Fruit fly (Drosophila melanogaster) whole organism, prepupa: ENCODE results near the gene CG31224.
A peak's percentile ranks its signal among the peaks of the same experiment; 100 is the strongest.

Experiments
- CG10631 ChIP-seq: fragments of 200-800 bp; sonication (Bioruptor generic); optimal IDR thresholded peaks from 2 replicates; lab custom pipeline; 2016; ENCODE audit warnings: missing biosample characterization, missing genetic modification characterization
- CG10669 ChIP-seq: fragments of 200-800 bp; sonication (Bioruptor generic); optimal IDR thresholded peaks from 3 replicates; lab custom pipeline; 2018; ENCODE audit warnings: missing biosample characterization, mild to moderate bottlenecking, missing genetic modification characterization, moderate library complexity
- CG11762 ChIP-seq: fragments of 200-800 bp; sonication (Bioruptor generic); optimal IDR thresholded peaks from 3 replicates; lab custom pipeline; 2016; ENCODE audit warnings: missing biosample characterization, missing genetic modification characterization; ENCODE audit not compliant: insufficient read depth
- CG11902 ChIP-seq: fragments of 200-800 bp; sonication (Bioruptor generic); optimal IDR thresholded peaks from 3 replicates; lab custom pipeline; 2016; ENCODE audit warnings: missing biosample characterization, missing genetic modification characterization
- CG15336 ChIP-seq: fragments of 200-800 bp; sonication (Bioruptor generic); IDR thresholded peaks from 2 replicates; pipeline ENCODE4 v1.3.6; 2022; ENCODE audit warnings: missing biosample characterization, missing genetic modification characterization
- CG1621 ChIP-seq: fragments of 200-800 bp; sonication (Bioruptor generic); optimal IDR thresholded peaks from 3 replicates; lab custom pipeline; 2018; ENCODE audit warnings: missing biosample characterization, mild to moderate bottlenecking, missing genetic modification characterization
- CG16779 ChIP-seq: fragments of 200-800 bp; sonication (Bioruptor generic); optimal IDR thresholded peaks from 3 replicates; lab custom pipeline; 2017; ENCODE audit warnings: missing biosample characterization, mild to moderate bottlenecking, missing genetic modification characterization
- CG3032 ChIP-seq: fragments of 200-800 bp; optimal IDR thresholded peaks from 2 replicates; lab custom pipeline; 2019; ENCODE audit warnings: missing biosample characterization, mild to moderate bottlenecking, missing genetic modification characterization, moderate library complexity
- CG31627 ChIP-seq: fragments of 200-800 bp; sonication (Bioruptor generic); optimal IDR thresholded peaks from 3 replicates; lab custom pipeline; 2016; ENCODE audit warnings: missing biosample characterization, missing genetic modification characterization
- CG34406 ChIP-seq: fragments of 200-800 bp; sonication (Bioruptor generic); optimal IDR thresholded peaks from 3 replicates; lab custom pipeline; 2016; ENCODE audit warnings: missing biosample characterization, missing genetic modification characterization
- CG3919 ChIP-seq: fragments of 200-800 bp; sonication (Bioruptor generic); optimal IDR thresholded peaks from 3 replicates; lab custom pipeline; 2016; ENCODE audit warnings: missing biosample characterization, missing genetic modification characterization
- CG4318 ChIP-seq: fragments of 200-800 bp; sonication (Bioruptor generic); optimal IDR thresholded peaks from 3 replicates; lab custom pipeline; 2017; ENCODE audit warnings: missing biosample characterization, mild to moderate bottlenecking, missing genetic modification characterization
- CG6163 ChIP-seq: fragments of 200-800 bp; sonication (Bioruptor generic); IDR thresholded peaks from 3 replicates; pipeline ENCODE4 v1.3.6; 2022; ENCODE audit warnings: missing biosample characterization, missing genetic modification characterization
- CG6276 ChIP-seq: fragments of 200-800 bp; sonication (Bioruptor generic); optimal IDR thresholded peaks from 2 replicates; lab custom pipeline; 2017; ENCODE audit warnings: missing biosample characterization, mild to moderate bottlenecking, missing genetic modification characterization
- CG6792 ChIP-seq: fragments of 200-800 bp; sonication (Bioruptor generic); optimal IDR thresholded peaks from 3 replicates; lab custom pipeline; 2016; ENCODE audit warnings: missing biosample characterization, missing genetic modification characterization
- CG6808 ChIP-seq: fragments of 200-800 bp; sonication (Bioruptor generic); optimal IDR thresholded peaks from 3 replicates; lab custom pipeline; 2017; ENCODE audit warnings: missing biosample characterization, missing genetic modification characterization, mild to moderate bottlenecking, moderate library complexity, missing genetic modification reagents
- CG6854 ChIP-seq: fragments of 200-800 bp; sonication (Bioruptor generic); optimal IDR thresholded peaks from 2 replicates; lab custom pipeline; 2017; ENCODE audit warnings: missing biosample characterization, mild to moderate bottlenecking, missing genetic modification characterization
- CG8319 ChIP-seq: fragments of 200-800 bp; sonication (Bioruptor generic); optimal IDR thresholded peaks from 3 replicates; lab custom pipeline; 2016; ENCODE audit warnings: missing biosample characterization, missing genetic modification characterization
- CG8632 ChIP-seq: fragments of 200-800 bp; sonication (Bioruptor generic); optimal IDR thresholded peaks from 3 replicates; lab custom pipeline; 2016; ENCODE audit warnings: missing biosample characterization, missing genetic modification characterization
- CG9139 ChIP-seq: fragments of 200-800 bp; sonication (Bioruptor generic); optimal IDR thresholded peaks from 3 replicates; lab custom pipeline; 2017; ENCODE audit warnings: missing biosample characterization, mild to moderate bottlenecking, missing genetic modification characterization
- Eip75B ChIP-seq: fragments of 200-800 bp; sonication (Bioruptor generic); optimal IDR thresholded peaks from 3 replicates; lab custom pipeline; 2016; ENCODE audit warnings: missing biosample characterization, missing genetic modification characterization
- Eip78C ChIP-seq: fragments of 200-800 bp; sonication (Bioruptor generic); peaks from one replicate; lab custom pipeline; 2016; ENCODE audit warnings: missing biosample characterization, missing genetic modification characterization
- Ets21C ChIP-seq: fragments of 200-800 bp; sonication (Bioruptor generic); optimal IDR thresholded peaks from 3 replicates; lab custom pipeline; 2016; ENCODE audit warnings: missing biosample characterization, missing genetic modification characterization
- Ets96B ChIP-seq: fragments of 200-800 bp; optimal IDR thresholded peaks from 2 replicates; lab custom pipeline; 2019; ENCODE audit warnings: missing biosample characterization, mild to moderate bottlenecking, missing genetic modification characterization, moderate library complexity
- Gug ChIP-seq: fragments of 200-800 bp; sonication (Bioruptor generic); IDR thresholded peaks from 2 replicates; pipeline ENCODE4 v1.3.6; 2022; ENCODE audit warnings: missing biosample characterization, missing genetic modification characterization
- Hr38 ChIP-seq: sonication (Bioruptor generic); optimal IDR thresholded peaks from 2 replicates; lab custom pipeline; 2016; ENCODE audit warnings: missing biosample characterization, missing genetic modification characterization
- Hr39 ChIP-seq: fragments of 200-800 bp; sonication (Bioruptor generic); optimal IDR thresholded peaks from 2 replicates; lab custom pipeline; 2016; ENCODE audit warnings: missing biosample characterization, missing genetic modification characterization
- Hr4 ChIP-seq: fragments of 200-800 bp; sonication (Bioruptor generic); optimal IDR thresholded peaks from 3 replicates; lab custom pipeline; 2016; ENCODE audit warnings: missing biosample characterization, missing genetic modification characterization
- Met ChIP-seq: fragments of 200-800 bp; sonication (Bioruptor generic); optimal IDR thresholded peaks from 3 replicates; lab custom pipeline; 2016; ENCODE audit warnings: missing biosample characterization, missing genetic modification characterization
- OdsH ChIP-seq: fragments of 200-800 bp; sonication (Bioruptor generic); optimal IDR thresholded peaks from 3 replicates; lab custom pipeline; 2016; ENCODE audit warnings: missing biosample characterization, missing genetic modification characterization
- Sox102F ChIP-seq: fragments of 200-800 bp; sonication (Bioruptor generic); optimal IDR thresholded peaks from 2 replicates; lab custom pipeline; 2016; ENCODE audit warnings: missing biosample characterization, mild to moderate bottlenecking, missing genetic modification characterization
- Sox14 ChIP-seq: fragments of 200-800 bp; sonication (Bioruptor generic); optimal IDR thresholded peaks from 3 replicates; lab custom pipeline; 2016; ENCODE audit warnings: missing biosample characterization, missing genetic modification characterization
- Sox15 ChIP-seq: fragments of 200-800 bp; sonication (Bioruptor generic); optimal IDR thresholded peaks from 3 replicates; lab custom pipeline; 2016; ENCODE audit warnings: missing biosample characterization, missing genetic modification characterization
- achi ChIP-seq: fragments of 200-800 bp; sonication (Bioruptor generic); optimal IDR thresholded peaks from 3 replicates; lab custom pipeline; 2016; ENCODE audit warnings: missing biosample characterization, missing genetic modification characterization
- acj6 ChIP-seq: fragments of 200-800 bp; sonication (Bioruptor generic); optimal IDR thresholded peaks from 3 replicates; lab custom pipeline; 2016; ENCODE audit warnings: missing biosample characterization, missing genetic modification characterization
- dac ChIP-seq: fragments of 200-800 bp; sonication (Bioruptor generic); optimal IDR thresholded peaks from 2 replicates; lab custom pipeline; 2017; ENCODE audit warnings: missing biosample characterization, mild to moderate bottlenecking, missing genetic modification characterization
- dsx ChIP-seq: fragments of 200-800 bp; optimal IDR thresholded peaks from 3 replicates; lab custom pipeline; 2019; ENCODE audit warnings: missing biosample characterization, mild to moderate bottlenecking, missing genetic modification characterization, moderate library complexity; ENCODE audit not compliant: poor library complexity, severe bottlenecking
- eg ChIP-seq: fragments of 200-800 bp; sonication (Bioruptor generic); IDR thresholded peaks from 3 replicates; pipeline ENCODE4 v1.3.6; 2022; ENCODE audit warnings: missing biosample characterization, missing genetic modification characterization
- fd59A ChIP-seq: fragments of 200-800 bp; sonication (Bioruptor generic); optimal IDR thresholded peaks from 2 replicates; lab custom pipeline; 2017; ENCODE audit warnings: missing biosample characterization, mild to moderate bottlenecking, missing genetic modification characterization, missing genetic modification reagents
- fd85E ChIP-seq: fragments of 200-800 bp; sonication (Bioruptor generic); optimal IDR thresholded peaks from 3 replicates; lab custom pipeline; 2016; ENCODE audit warnings: missing biosample characterization, missing genetic modification characterization
- fkh ChIP-seq: fragments of 200-800 bp; sonication (Bioruptor generic); optimal IDR thresholded peaks from 3 replicates; lab custom pipeline; 2017; ENCODE audit warnings: missing biosample characterization, mild to moderate bottlenecking, missing genetic modification characterization, moderate library complexity
- lz ChIP-seq: fragments of 200-800 bp; sonication (Bioruptor generic); optimal IDR thresholded peaks from 3 replicates; lab custom pipeline; 2016; ENCODE audit warnings: missing biosample characterization, missing genetic modification characterization
- pdm3 ChIP-seq: fragments of 200-800 bp; sonication (Bioruptor generic); optimal IDR thresholded peaks from 3 replicates; lab custom pipeline; 2016; ENCODE audit warnings: missing biosample characterization, missing genetic modification characterization
- salr ChIP-seq, 2 experiments: fragments of 200-800 bp; sonication (Bioruptor generic); optimal IDR thresholded peaks; 3 replicates each; lab custom pipeline; 2016 to 2018; ENCODE audit warnings: missing biosample characterization in 2 of 2, missing genetic modification characterization in 2 of 2, mild to moderate bottlenecking in 1 of 2
- spab ChIP-seq: fragments of 200-800 bp; sonication (Bioruptor generic); optimal IDR thresholded peaks from 2 replicates; lab custom pipeline; 2017; ENCODE audit warnings: missing biosample characterization, mild to moderate bottlenecking, missing genetic modification characterization, missing genetic modification reagents
- ss ChIP-seq, 2 experiments: fragments of 200-800 bp; sonication (Bioruptor generic); optimal IDR thresholded peaks; 2 replicates in 1 of 2; 3 replicates in 1 of 2; lab custom pipeline; 2017 to 2018; ENCODE audit warnings: mild to moderate bottlenecking in 2 of 2, missing biosample characterization in 2 of 2, missing genetic modification characterization in 2 of 2, moderate library complexity in 1 of 2
- svp ChIP-seq: fragments of 200-800 bp; sonication (Bioruptor generic); peaks from one replicate; lab custom pipeline; 2016; ENCODE audit warnings: missing biosample characterization, missing genetic modification characterization
- topi ChIP-seq: fragments of 200-800 bp; sonication (Bioruptor generic); optimal IDR thresholded peaks from 3 replicates; lab custom pipeline; 2016; ENCODE audit warnings: missing biosample characterization, missing genetic modification characterization
- vri ChIP-seq: fragments of 200-800 bp; sonication (Bioruptor generic); optimal IDR thresholded peaks from 3 replicates; lab custom pipeline; 2016; ENCODE audit warnings: missing biosample characterization, mild to moderate bottlenecking, missing genetic modification characterization

Gene CG31224

dm6 chr3R:18628311-18628811, 30.7 kb downstream of the CG31224 start:
- TF ChIP-seq CG6792 (GFP tag; lab: Kevin White, UChicago): no peak
- peak; percentile 4 for TF ChIP-seq Eip75B (GFP tag; lab: Kevin White, UChicago)
- TF ChIP-seq fd85E (GFP tag; lab: Kevin White, UChicago): no peak
- TF ChIP-seq CG6276 (GFP tag; lab: Kevin White, UChicago): peak; percentile 2
- no peak for TF ChIP-seq Sox15 (GFP tag; lab: Kevin White, UChicago)
- TF ChIP-seq svp (GFP tag; lab: Kevin White, UChicago): peak; percentile 83
- peak; percentile 13 for TF ChIP-seq dsx (GFP tag; lab: Kevin White, UChicago)
- TF ChIP-seq CG1621: peak; percentile 10
- TF ChIP-seq CG6163 (GFP tag; lab: Robert Waterston, UW): 0 out of 3 replicates have a peak, but pooled peaks have one; percentile 10
- TF ChIP-seq Eip78C: peak; percentile 56

- TF ChIP-seq CG6163 (GFP tag; lab: Robert Waterston, UW) (peak; percentile 69), CG15336 (GFP tag; lab: Robert Waterston, UW) (peak; percentile 81), Ets21C (GFP tag; lab: Kevin White, UChicago) (no peak), Hr4 (GFP tag; lab: Kevin White, UChicago) (peak; percentile 82), CG6854 (no peak), fkh (GFP tag; lab: Kevin White, UChicago) (no peak), CG8319 (GFP tag; lab: Kevin White, UChicago) (no peak), vri (GFP tag; lab: Kevin White, UChicago) (no peak), CG8632 (GFP tag; lab: Kevin White, UChicago) (no peak), CG3032 (tag; lab: Kevin White, UChicago) (no peak), lz (GFP tag; lab: Kevin White, UChicago) (no peak), Gug (GFP tag; lab: Robert Waterston, UW) (peak; percentile 39; the same call in 1 of the 2 replicates), fd59A (GFP tag; lab: Kevin White, UChicago) (no peak), acj6 (peak; percentile 32), CG10669 (GFP tag; lab: Kevin White, UChicago) (no peak), ss (GFP tag; optimal IDR thresholded peaks at IDR 0.05; lab: Kevin White, UChicago) (no peak), CG10631 (peak; percentile 26), OdsH (GFP tag; lab: Kevin White, UChicago) (peak; percentile 49), spab (GFP tag; lab: Kevin White, UChicago) (no peak), eg (GFP tag; lab: Robert Waterston, UW) (peak; percentile 74), CG6808 (GFP tag; lab: Kevin White, UChicago) (no peak), Sox15 (GFP tag; lab: Kevin White, UChicago) (no peak), CG3919 (GFP tag; lab: Kevin White, UChicago) (peak; percentile 54), salr (GFP tag; optimal IDR thresholded peaks at IDR 0.05; lab: Kevin White, UChicago) (peak in 1 of 2 experiments; percentile 48), dsx (GFP tag; lab: Kevin White, UChicago) (no peak), CG4318 (GFP tag; lab: Kevin White, UChicago) (peak; percentile 53), CG6276 (GFP tag; lab: Kevin White, UChicago) (peak; percentile 75), Hr38 (GFP tag; lab: Kevin White, UChicago) (no peak), dac (no peak), Ets96B (tag; lab: Kevin White, UChicago) (no peak), CG11762 (GFP tag; lab: Kevin White, UChicago) (peak; percentile 10), topi (GFP tag; lab: Kevin White, UChicago) (no peak), CG34406 (no peak), pdm3 (peak; percentile 53), CG11902 (no peak), Sox14 (GFP tag; lab: Kevin White, UChicago) (peak; percentile 13), Hr39 (GFP tag; lab: Kevin White, UChicago) (no peak), fd85E (GFP tag; lab: Kevin White, UChicago) (no peak), CG16779 (tag; lab: Kevin White, UChicago) (no peak), CG9139 (GFP tag; lab: Kevin White, UChicago) (no peak), CG31627 (GFP tag; lab: Kevin White, UChicago) (no peak), Sox102F (no peak), Met (peak; percentile 1), svp (GFP tag; lab: Kevin White, UChicago) (peak; percentile 47), achi (GFP tag; lab: Kevin White, UChicago) (peak; percentile 49)
These were observed 34.6 kb downstream of the CG31224 start for dm6 chr3R:18624541-18624940.
